Fruit fly (Drosophila melanogaster) whole organism, wandering third instar larva: ENCODE results near the gene Sgs7.

ENCODE experiments used
- CG32264 ChIP-seq: fragments of 200-800 bp; sonication (Bioruptor generic); optimal IDR thresholded peaks from 2 replicates; lab custom pipeline; 2016; ENCODE audit warnings: missing biosample characterization, missing genetic modification characterization
- Dfd ChIP-seq: fragments of >200 bp; optimal IDR thresholded peaks from 2 replicates; lab custom pipeline; 2017; ENCODE audit warnings: missing biosample characterization, missing genetic modification characterization
- HLH106 ChIP-seq: fragments of 200-800 bp; optimal IDR thresholded peaks from 3 replicates; lab custom pipeline; 2019; ENCODE audit warnings: missing biosample characterization, mild to moderate bottlenecking, missing genetic modification characterization, moderate library complexity
- Myc ChIP-seq: fragments of >200 bp; optimal IDR thresholded peaks from 2 replicates; lab custom pipeline; 2017
- OdsH ChIP-seq: fragments of 200-800 bp; sonication (Bioruptor generic); optimal IDR thresholded peaks from 2 replicates; lab custom pipeline; 2016; ENCODE audit warnings: missing biosample characterization, mild to moderate bottlenecking, missing genetic modification characterization
- Sp1 ChIP-seq: fragments of 200-800 bp; sonication (Bioruptor generic); optimal IDR thresholded peaks from 3 replicates; lab custom pipeline; 2019; ENCODE audit warnings: missing biosample characterization, mild to moderate bottlenecking, missing genetic modification characterization, moderate library complexity
- br ChIP-seq: fragments of 200-800 bp; sonication (Bioruptor generic); optimal IDR thresholded peaks from 2 replicates; lab custom pipeline; 2016; ENCODE audit warnings: missing biosample characterization, missing genetic modification characterization
- ey ChIP-seq: fragments of 200-800 bp; sonication (Bioruptor generic); optimal IDR thresholded peaks from 2 replicates; lab custom pipeline; 2016; ENCODE audit warnings: missing biosample characterization, missing genetic modification characterization
- h ChIP-seq: fragments of 200-800 bp; sonication (Bioruptor generic); optimal IDR thresholded peaks from 3 replicates; lab custom pipeline; 2016; ENCODE audit warnings: missing biosample characterization, mild to moderate bottlenecking, missing genetic modification characterization
- rgr ChIP-seq: fragments of 200-800 bp; sonication (Bioruptor generic); optimal IDR thresholded peaks from 3 replicates; lab custom pipeline; 2016; ENCODE audit warnings: missing biosample characterization, mild to moderate bottlenecking, missing genetic modification characterization

- TF ChIP-seq Myc (lab: Kevin White, UChicago), result no peak
- TF ChIP-seq Sp1 (GFP tag; lab: Kevin White, UChicago), result no peak
- no peak for TF ChIP-seq ey (GFP tag; lab: Kevin White, UChicago)
- no peak for TF ChIP-seq OdsH (GFP tag; lab: Kevin White, UChicago)
- no peak for TF ChIP-seq h (GFP tag; lab: Kevin White, UChicago)
- TF ChIP-seq br (GFP tag; lab: Kevin White, UChicago), result no peak
- TF ChIP-seq HLH106 (tag; lab: Kevin White, UChicago), result no peak
- TF ChIP-seq CG32264 (GFP tag; lab: Kevin White, UChicago), result no peak
- no peak for TF ChIP-seq rgr
- no peak for TF ChIP-seq Dfd (GFP tag; lab: Kevin White, UChicago)
These were observed 17.8 kb upstream of the Sgs7 start for dm6 chr3L:11491874-11492268.
